Worm (Caenorhabditis elegans) whole organism, early embryonic: ENCODE results near the gene R53.5.
"Not testable (repeated sequence)": the region's sequence is repeated elsewhere in the genome, so short reads cannot be mapped to it uniquely, and the experiment has no call there.

Experiments used
- ama-1 ChIP-seq: fragments of 150-350 bp; optimal IDR thresholded peaks from 2 replicates; lab custom pipeline; 2014
- ceh-13 ChIP-seq: fragments of 200-800 bp; sonication (Bioruptor generic); optimal IDR thresholded peaks from 2 replicates; lab custom pipeline; 2018; ENCODE audit warnings: mild to moderate bottlenecking, missing genetic modification characterization, missing compliant biosample characterization
- ceh-36 ChIP-seq: sonication (generic microtip); optimal IDR thresholded peaks from 2 replicates; lab custom pipeline; 2016; ENCODE audit warnings: missing genetic modification characterization, inconsistent platforms, missing compliant biosample characterization
- ets-7 ChIP-seq: sonication (generic microtip); optimal IDR thresholded peaks from 2 replicates; lab custom pipeline; 2016; ENCODE audit warnings: missing genotype, missing genetic modification characterization, missing compliant biosample characterization
- flt-1 ChIP-seq: fragments of 200-800 bp; sonication (Bioruptor generic); IDR thresholded peaks from 2 replicates; pipeline ENCODE4 v1.3.6; 2022; ENCODE audit warnings: missing genetic modification characterization, missing compliant biosample characterization
- hmbx-1 ChIP-seq: sonication (generic microtip); optimal IDR thresholded peaks from 2 replicates; lab custom pipeline; 2016; ENCODE audit warnings: mild to moderate bottlenecking, missing genetic modification characterization, missing compliant biosample characterization
- hmg-4 ChIP-seq: fragments of 200-800 bp; sonication (Bioruptor generic); optimal IDR thresholded peaks from 2 replicates; lab custom pipeline; 2018; ENCODE audit warnings: mild to moderate bottlenecking, missing genetic modification characterization, missing compliant biosample characterization
- scrt-1 ChIP-seq: fragments of 200-800 bp; sonication (Bioruptor generic); IDR thresholded peaks from 2 replicates; pipeline ENCODE4 v1.3.6; 2022; ENCODE audit warnings: missing genetic modification characterization, missing compliant biosample characterization

DNA sequence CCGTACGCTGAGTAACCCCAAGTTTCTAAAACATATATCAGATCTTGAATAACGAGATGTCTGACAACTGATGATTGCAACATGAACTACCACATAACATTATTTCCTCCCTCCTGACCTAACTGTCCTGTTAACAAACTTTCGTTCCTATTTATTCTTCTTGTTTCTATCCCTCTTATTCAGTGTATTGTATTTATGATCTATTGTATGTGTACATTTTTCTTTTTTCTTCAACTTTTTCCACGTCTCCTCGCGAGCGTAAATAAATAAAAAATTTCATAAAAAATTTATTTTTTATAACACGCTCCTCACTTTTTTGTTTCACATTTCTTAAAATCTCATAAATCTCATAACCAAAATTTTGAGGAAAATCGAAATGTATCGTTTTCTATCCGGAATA, 36.0 kb upstream of the R53.5 start, which contains the start of gene ZK892.4:
- not testable (repeated sequence) for TF ChIP-seq ama-1; ceh-13 (GFP tag; lab: Kevin White, UChicago); flt-1 (GFP tag; lab: Robert Waterston, UW); hmg-4 (GFP tag; lab: Kevin White, UChicago); scrt-1 (GFP tag; lab: Robert Waterston, UW); hmbx-1 (tag; lab: Kevin White, UChicago); ets-7 (tag; lab: Kevin White, UChicago); ceh-36 (tag; lab: Kevin White, UChicago)
